Worm (Caenorhabditis elegans) whole organism, mixed stage, embryonic: Measurements from ENCODE around the gene cpt-6.
A peak's percentile ranks its signal among the peaks of the same experiment; 100 is the strongest.

ENCODE experiments used
- M03D4.4 ChIP-seq: sonication (generic microtip); optimal IDR thresholded peaks from 2 replicates; lab custom pipeline; 2017; ENCODE audit warnings: mild to moderate bottlenecking, missing genetic modification characterization, missing compliant biosample characterization
- bed-3 ChIP-seq: fragments of 200-800 bp; sonication (Bioruptor generic); optimal IDR thresholded peaks from 3 replicates; lab custom pipeline; 2018; ENCODE audit warnings: mild to moderate bottlenecking, missing genetic modification characterization, moderate library complexity, missing compliant biosample characterization
- blmp-1 ChIP-seq: fragments of 150-350 bp; optimal IDR thresholded peaks from 2 replicates; lab custom pipeline; 2014; ENCODE audit warnings: missing biosample characterization, missing genetic modification characterization
- ceh-39 ChIP-seq: fragments of 150-350 bp; optimal IDR thresholded peaks from 2 replicates; lab custom pipeline; 2014; ENCODE audit warnings: missing biosample characterization, missing genetic modification characterization
- ceh-43 ChIP-seq: fragments of 200-800 bp; sonication (Bioruptor generic); optimal IDR thresholded peaks from 2 replicates; lab custom pipeline; 2018; ENCODE audit warnings: mild to moderate bottlenecking, missing genetic modification characterization, moderate library complexity, missing compliant biosample characterization
- ceh-83 ChIP-seq: fragments of 200-800 bp; sonication (Bioruptor generic); optimal IDR thresholded peaks from 2 replicates; lab custom pipeline; 2018; ENCODE audit warnings: mild to moderate bottlenecking, missing genetic modification characterization, missing compliant biosample characterization
- cnd-1 ChIP-seq: fragments of 200-800 bp; sonication (Bioruptor generic); optimal IDR thresholded peaks from 2 replicates; lab custom pipeline; 2018; ENCODE audit warnings: mild to moderate bottlenecking, missing genetic modification characterization, missing compliant biosample characterization
- drap-1 ChIP-seq: fragments of 200-800 bp; sonication (Bioruptor generic); optimal IDR thresholded peaks from 3 replicates; lab custom pipeline; 2018; ENCODE audit warnings: mild to moderate bottlenecking, missing genetic modification characterization, missing compliant biosample characterization
- elt-1 ChIP-seq: sonication (generic microtip); optimal IDR thresholded peaks from 2 replicates; lab custom pipeline; 2017; ENCODE audit warnings: missing genetic modification characterization, mild to moderate bottlenecking, missing compliant biosample characterization, antibody characterized with exemption, moderate library complexity, borderline replicate concordance; ENCODE audit not compliant: insufficient read depth
- elt-3 ChIP-seq: fragments of 150-350 bp; optimal IDR thresholded peaks from 2 replicates; lab custom pipeline; 2014; ENCODE audit warnings: missing biosample characterization, missing genetic modification characterization
- ham-2 ChIP-seq: fragments of 200-800 bp; sonication (Bioruptor generic); optimal IDR thresholded peaks from 2 replicates; lab custom pipeline; 2018; ENCODE audit warnings: mild to moderate bottlenecking, missing genetic modification characterization, missing compliant biosample characterization
- hlh-1 ChIP-seq: fragments of 150-350 bp; optimal IDR thresholded peaks from 2 replicates; lab custom pipeline; 2014; ENCODE audit warnings: missing biosample characterization, missing genetic modification reagents, missing genetic modification characterization
- lin-32 ChIP-seq: fragments of 200-800 bp; sonication (Bioruptor generic); optimal IDR thresholded peaks from 2 replicates; lab custom pipeline; 2018; ENCODE audit warnings: mild to moderate bottlenecking, missing genetic modification characterization, missing compliant biosample characterization
- lsy-2 ChIP-seq: fragments of 150-350 bp; optimal IDR thresholded peaks from 2 replicates; lab custom pipeline; 2014; ENCODE audit warnings: missing biosample characterization, missing genetic modification characterization
- mab-5 ChIP-seq: fragments of 150-350 bp; optimal IDR thresholded peaks from 2 replicates; lab custom pipeline; 2014; ENCODE audit warnings: missing biosample characterization, missing genetic modification characterization
- mep-1 ChIP-seq: fragments of 150-350 bp; optimal IDR thresholded peaks from 2 replicates; lab custom pipeline; 2017; ENCODE audit warnings: missing biosample characterization, missing genetic modification reagents, missing genetic modification characterization, inconsistent platforms
- mls-2 ChIP-seq: sonication (generic microtip); optimal IDR thresholded peaks from 2 replicates; lab custom pipeline; 2016; ENCODE audit warnings: mild to moderate bottlenecking, missing genetic modification characterization, moderate library complexity, missing compliant biosample characterization
- nhr-12 ChIP-seq: fragments of 150-350 bp; optimal IDR thresholded peaks from 2 replicates; lab custom pipeline; 2014; ENCODE audit warnings: missing biosample characterization, missing genetic modification characterization
- nhr-2 ChIP-seq: fragments of 150-350 bp; optimal IDR thresholded peaks from 2 replicates; lab custom pipeline; 2014; ENCODE audit warnings: missing biosample characterization, missing genetic modification characterization
- nhr-237 ChIP-seq: fragments of 150-350 bp; optimal IDR thresholded peaks from 2 replicates; lab custom pipeline; 2014; ENCODE audit warnings: missing biosample characterization, missing genetic modification characterization
- nhr-28 ChIP-seq: fragments of 150-350 bp; optimal IDR thresholded peaks from 2 replicates; lab custom pipeline; 2014; ENCODE audit warnings: missing biosample characterization, missing genetic modification characterization
- nhr-76 ChIP-seq: sonication (generic microtip); optimal IDR thresholded peaks from 2 replicates; lab custom pipeline; 2017; ENCODE audit warnings: missing biosample characterization, missing genetic modification characterization
- pha-4 ChIP-seq: fragments of 150-350 bp; optimal IDR thresholded peaks from 2 replicates; lab custom pipeline; 2018; ENCODE audit warnings: missing biosample characterization, missing genetic modification reagents, missing genetic modification characterization
- sem-2 ChIP-seq: fragments of 200-800 bp; sonication (Bioruptor generic); optimal IDR thresholded peaks from 2 replicates; lab custom pipeline; 2018; ENCODE audit warnings: mild to moderate bottlenecking, missing genetic modification characterization, missing compliant biosample characterization
- snpc-4 ChIP-seq: fragments of 150-350 bp; optimal IDR thresholded peaks from 2 replicates; lab custom pipeline; 2014; ENCODE audit warnings: missing biosample characterization, missing genetic modification characterization
- sptf-1 ChIP-seq: sonication (generic microtip); optimal IDR thresholded peaks from 2 replicates; lab custom pipeline; 2017; ENCODE audit warnings: mild to moderate bottlenecking, missing genetic modification characterization, moderate library complexity, missing compliant biosample characterization
- tbx-8 ChIP-seq: fragments of 200-800 bp; sonication (Bioruptor generic); optimal IDR thresholded peaks from 2 replicates; lab custom pipeline; 2018; ENCODE audit warnings: mild to moderate bottlenecking, missing genetic modification characterization, moderate library complexity, missing compliant biosample characterization
- unc-120 ChIP-seq: sonication (generic microtip); optimal IDR thresholded peaks from 2 replicates; lab custom pipeline; 2017; ENCODE audit warnings: missing genetic modification characterization, missing compliant biosample characterization; ENCODE audit not compliant: poor library complexity, severe bottlenecking
- unc-39 ChIP-seq: fragments of 150-350 bp; optimal IDR thresholded peaks from 2 replicates; lab custom pipeline; 2014; ENCODE audit warnings: missing biosample characterization, missing genetic modification characterization
- unc-62 ChIP-seq: fragments of 150-350 bp; optimal IDR thresholded peaks from 2 replicates; lab custom pipeline; 2014; ENCODE audit warnings: missing biosample characterization, missing genetic modification reagents, missing genetic modification characterization
- zip-8 ChIP-seq: fragments of 150-350 bp; optimal IDR thresholded peaks from 2 replicates; lab custom pipeline; 2014; ENCODE audit warnings: missing biosample characterization, missing genetic modification characterization
- ztf-11 ChIP-seq: fragments of 150-350 bp; optimal IDR thresholded peaks from 2 replicates; lab custom pipeline; 2014; ENCODE audit warnings: missing biosample characterization, missing genetic modification characterization

Gene cpt-6

ce11 chrV:6493821-6494220 lies at the start of gene cpt-6:
Gene cpt-6 (minus strand): TSS chrV:6493921.
- TF ChIP-seq mab-5 (tag; lab: Kevin White, UChicago) (no peak), M03D4.4 (no peak), nhr-28 (tag; lab: Kevin White, UChicago) (no peak), blmp-1 (no peak), lsy-2 (no peak), elt-3 (tag; lab: Kevin White, UChicago) (no peak), ceh-39 (tag; lab: Kevin White, UChicago) (no peak), hlh-1 (tag; lab: Kevin White, UChicago) (no peak), mep-1 (no peak), sptf-1 (tag; lab: Kevin White, UChicago) (no peak), unc-120 (tag; lab: Kevin White, UChicago) (no peak), ceh-43 (GFP tag; lab: Kevin White, UChicago) (no peak), zip-8 (tag; lab: Kevin White, UChicago) (no peak), ham-2 (GFP tag; lab: Kevin White, UChicago) (no peak), snpc-4 (no peak), nhr-76 (tag; lab: Kevin White, UChicago) (no peak)

ce11 chrV:6541875-6542274 lies 48.2 kb upstream of the cpt-6 start:
- TF ChIP-seq unc-39 (no peak), mab-5 (tag; lab: Kevin White, UChicago) (no peak), nhr-2 (no peak), nhr-76 (tag; lab: Kevin White, UChicago) (no peak), M03D4.4 (no peak), cnd-1 (tag; lab: Kevin White, UChicago) (peak; percentile 48), unc-120 (tag; lab: Kevin White, UChicago) (peak; percentile 2), ztf-11 (no peak), ham-2 (GFP tag; lab: Kevin White, UChicago) (peak; percentile 84), unc-62 (GFP tag; lab: Kevin White, UChicago) (no peak), lsy-2 (no peak), nhr-12 (tag; lab: Kevin White, UChicago) (no peak), tbx-8 (GFP tag; lab: Kevin White, UChicago) (no peak), mls-2 (tag; lab: Kevin White, UChicago) (no peak), sptf-1 (tag; lab: Kevin White, UChicago) (no peak), drap-1 (GFP tag; lab: Kevin White, UChicago) (no peak)

ce11 chrV:6538323-6538722 lies 44.6 kb upstream of the cpt-6 start:
- TF ChIP-seq unc-120 (tag; lab: Kevin White, UChicago) = peak; percentile 12
- peak; percentile 44 for TF ChIP-seq sptf-1 (tag; lab: Kevin White, UChicago)
- TF ChIP-seq snpc-4 = no peak
- no peak for TF ChIP-seq nhr-237
- no peak for TF ChIP-seq ceh-83
- no peak for TF ChIP-seq nhr-28 (tag; lab: Kevin White, UChicago)
- TF ChIP-seq sem-2 = no peak

ce11 chrV:6533030-6533429 lies 39.3 kb upstream of the cpt-6 start, which contains the start of gene hpo-26:
Gene hpo-26 (minus strand): TSS chrV:6533060.
- TF ChIP-seq nhr-76 (tag; lab: Kevin White, UChicago) (no peak), unc-120 (tag; lab: Kevin White, UChicago) (no peak), hlh-1 (tag; lab: Kevin White, UChicago) (no peak), mls-2 (tag; lab: Kevin White, UChicago) (no peak), nhr-2 (no peak), elt-1 (tag; lab: Kevin White, UChicago) (no peak), elt-3 (tag; lab: Kevin White, UChicago) (no peak), nhr-12 (tag; lab: Kevin White, UChicago) (no peak), bed-3 (GFP tag; lab: Kevin White, UChicago) (no peak), snpc-4 (no peak), M03D4.4 (no peak), drap-1 (GFP tag; lab: Kevin White, UChicago) (no peak), blmp-1 (no peak), lin-32 (no peak), pha-4 (no peak), nhr-237 (no peak), zip-8 (tag; lab: Kevin White, UChicago) (no peak)
- TF ChIP-seq, all 35 proteins: peak for 0

ce11 chrV:6524757-6525156 lies 31.0 kb upstream of the cpt-6 start, which contains the start of gene acs-1:
Gene acs-1 (plus strand): TSS chrV:6524989.
- TF ChIP-seq M03D4.4 = no peak
- TF ChIP-seq nhr-237 = no peak
- TF ChIP-seq tbx-8 (GFP tag; lab: Kevin White, UChicago) = no peak
- no peak for TF ChIP-seq elt-1 (tag; lab: Kevin White, UChicago)
- TF ChIP-seq nhr-76 (tag; lab: Kevin White, UChicago) = no peak
- TF ChIP-seq hlh-1 (tag; lab: Kevin White, UChicago) = no peak
- TF ChIP-seq sptf-1 (tag; lab: Kevin White, UChicago) = no peak
- no peak for TF ChIP-seq drap-1 (GFP tag; lab: Kevin White, UChicago)
- TF ChIP-seq bed-3 (GFP tag; lab: Kevin White, UChicago) = no peak
- TF ChIP-seq mep-1 = no peak
